Worm (Caenorhabditis elegans): ENCODE data around the gene aps-1.

DNA sequence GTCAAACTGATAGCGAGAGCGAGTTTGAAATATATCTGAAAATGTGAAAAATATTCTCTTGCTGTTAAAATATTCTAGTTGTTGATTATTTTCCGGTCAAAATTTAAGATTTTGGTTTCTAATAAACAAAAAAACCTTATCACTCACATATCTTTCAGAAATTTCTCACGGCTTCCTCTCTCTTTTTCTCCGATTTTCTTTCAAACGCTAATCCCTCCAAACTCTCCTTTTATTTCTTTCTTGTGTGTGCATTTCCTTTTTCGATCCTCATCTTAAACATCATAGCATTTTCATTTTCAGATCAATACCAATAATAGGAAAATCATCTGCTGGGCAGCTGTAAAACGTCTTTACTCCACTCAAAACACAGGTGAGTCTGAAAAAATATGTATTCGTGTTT lies 14.5 kb upstream of the aps-1 start, which contains the start of gene fos-1:
- TF ChIP-seq him-1 (tag; optimal IDR thresholded peaks at IDR 0.05) (no peak), W03F9.2 (tag; optimal IDR thresholded peaks at IDR 0.05) (no peak)
